Fruit fly (Drosophila melanogaster) whole organism, prepupa: ENCODE measurements around the gene Ptpmeg2.

ENCODE experiments used
- Blimp-1 ChIP-seq: fragments of 200-800 bp; sonication (Bioruptor generic); optimal IDR thresholded peaks from 3 replicates; lab custom pipeline; 2017; ENCODE audit warnings: missing biosample characterization, missing genetic modification characterization, mild to moderate bottlenecking, moderate library complexity, missing genetic modification reagents
- CG3032 ChIP-seq: fragments of 200-800 bp; optimal IDR thresholded peaks from 2 replicates; lab custom pipeline; 2019; ENCODE audit warnings: missing biosample characterization, mild to moderate bottlenecking, missing genetic modification characterization, moderate library complexity
- CG32006 ChIP-seq: fragments of 200-800 bp; sonication (Bioruptor generic); optimal IDR thresholded peaks from 3 replicates; lab custom pipeline; 2017; ENCODE audit warnings: missing biosample characterization, mild to moderate bottlenecking, missing genetic modification characterization
- Hr38 ChIP-seq: sonication (Bioruptor generic); optimal IDR thresholded peaks from 2 replicates; lab custom pipeline; 2016; ENCODE audit warnings: missing biosample characterization, missing genetic modification characterization
- Hr39 ChIP-seq: fragments of 200-800 bp; sonication (Bioruptor generic); optimal IDR thresholded peaks from 2 replicates; lab custom pipeline; 2016; ENCODE audit warnings: missing biosample characterization, missing genetic modification characterization
- Sox102F ChIP-seq: fragments of 200-800 bp; sonication (Bioruptor generic); optimal IDR thresholded peaks from 2 replicates; lab custom pipeline; 2016; ENCODE audit warnings: missing biosample characterization, mild to moderate bottlenecking, missing genetic modification characterization
- Sox15 ChIP-seq: fragments of 200-800 bp; sonication (Bioruptor generic); optimal IDR thresholded peaks from 3 replicates; lab custom pipeline; 2016; ENCODE audit warnings: missing biosample characterization, missing genetic modification characterization
- acj6 ChIP-seq: fragments of 200-800 bp; sonication (Bioruptor generic); optimal IDR thresholded peaks from 3 replicates; lab custom pipeline; 2016; ENCODE audit warnings: missing biosample characterization, missing genetic modification characterization
- dsx ChIP-seq: fragments of 200-800 bp; optimal IDR thresholded peaks from 3 replicates; lab custom pipeline; 2019; ENCODE audit warnings: missing biosample characterization, mild to moderate bottlenecking, missing genetic modification characterization, moderate library complexity; ENCODE audit not compliant: poor library complexity, severe bottlenecking
- ss ChIP-seq, 2 experiments: fragments of 200-800 bp; sonication (Bioruptor generic); optimal IDR thresholded peaks; 2 replicates in 1 of 2; 3 replicates in 1 of 2; lab custom pipeline; 2017 to 2018; ENCODE audit warnings: mild to moderate bottlenecking in 2 of 2, missing biosample characterization in 2 of 2, missing genetic modification characterization in 2 of 2, moderate library complexity in 1 of 2
- vri ChIP-seq: fragments of 200-800 bp; sonication (Bioruptor generic); optimal IDR thresholded peaks from 3 replicates; lab custom pipeline; 2016; ENCODE audit warnings: missing biosample characterization, mild to moderate bottlenecking, missing genetic modification characterization

dm6 chrX:9636835-9637234 is 22.1 kb downstream of the Ptpmeg2 start:
- TF ChIP-seq CG3032 (tag; lab: Kevin White, UChicago) (no peak), CG32006 (GFP tag; lab: Kevin White, UChicago) (no peak), Hr38 (GFP tag; lab: Kevin White, UChicago) (no peak), ss (GFP tag; optimal IDR thresholded peaks at IDR 0.05; lab: Kevin White, UChicago) (peak; percentile 24 to 29), acj6 (GFP tag; lab: Kevin White, UChicago) (no peak), Blimp-1 (GFP tag; lab: Kevin White, UChicago) (no peak), Sox15 (GFP tag; lab: Kevin White, UChicago) (no peak), vri (GFP tag; lab: Kevin White, UChicago) (peak; percentile 11), Sox102F (GFP tag; lab: Kevin White, UChicago) (no peak), Hr39 (GFP tag; lab: Kevin White, UChicago) (no peak), dsx (GFP tag; lab: Kevin White, UChicago) (no peak)
